Worm (Caenorhabditis elegans): Measurements from ENCODE around the gene F36D4.5.

- TF ChIP-seq him-1 (tag; optimal IDR thresholded peaks at IDR 0.05) (no peak), W03F9.2 (tag; optimal IDR thresholded peaks at IDR 0.05) (no peak), dao-5 (tag; optimal IDR thresholded peaks at IDR 0.05) (no peak)
Measured at ce11 chrV:9462605-9463004, 37.0 kb upstream of the F36D4.5 start, which contains the start of gene F07D3.3.
